Fruit fly (Drosophila melanogaster) whole organism, embryonic: ENCODE data around the gene sun.

ENCODE experiments used
- BEAF-32 ChIP-seq: fragments of 200-800 bp; sonication (Bioruptor generic); optimal IDR thresholded peaks from 3 replicates; lab custom pipeline; 2017; ENCODE audit warnings: missing biosample characterization, missing genetic modification characterization, mild to moderate bottlenecking, moderate library complexity, missing genetic modification reagents
- CG10267 ChIP-seq: fragments of 200-800 bp; sonication (Bioruptor generic); optimal IDR thresholded peaks from 2 replicates; lab custom pipeline; 2018; ENCODE audit warnings: missing biosample characterization, mild to moderate bottlenecking, missing genetic modification characterization, moderate library complexity
- CG10321 ChIP-seq: fragments of 200-800 bp; sonication (Bioruptor generic); IDR thresholded peaks from 2 replicates; pipeline ENCODE4 v1.3.6; 2022; ENCODE audit warnings: missing biosample characterization, missing genetic modification characterization
- CG12942 ChIP-seq: fragments of 200-800 bp; sonication (Bioruptor generic); optimal IDR thresholded peaks from 3 replicates; lab custom pipeline; 2016; ENCODE audit warnings: missing biosample characterization, missing genetic modification characterization
- CG13287 ChIP-seq: fragments of 200-800 bp; sonication (Bioruptor generic); IDR thresholded peaks from 2 replicates; pipeline ENCODE4 v1.3.6; 2022; ENCODE audit warnings: missing biosample characterization, missing genetic modification characterization; ENCODE audit not compliant: partially characterized antibody
- CG14710 ChIP-seq: fragments of 200-800 bp; sonication (Bioruptor generic); optimal IDR thresholded peaks from 3 replicates; lab custom pipeline; 2019; ENCODE audit warnings: missing biosample characterization, mild to moderate bottlenecking, missing genetic modification characterization, moderate library complexity
- CG15601 ChIP-seq: fragments of 200-800 bp; sonication (Bioruptor generic); optimal IDR thresholded peaks from 3 replicates; lab custom pipeline; 2019; ENCODE audit warnings: missing biosample characterization, mild to moderate bottlenecking, missing genetic modification characterization, moderate library complexity
- CG1603 ChIP-seq: fragments of 200-800 bp; sonication (Bioruptor generic); optimal IDR thresholded peaks from 2 replicates; lab custom pipeline; 2019; ENCODE audit warnings: missing biosample characterization, mild to moderate bottlenecking, missing genetic modification characterization, moderate library complexity
- CG2116 ChIP-seq: fragments of 200-800 bp; sonication (Bioruptor generic); optimal IDR thresholded peaks from 3 replicates; lab custom pipeline; 2018; ENCODE audit warnings: missing biosample characterization, mild to moderate bottlenecking, missing genetic modification characterization
- CG2712 ChIP-seq: fragments of 200-800 bp; optimal IDR thresholded peaks from 3 replicates; lab custom pipeline; 2019; ENCODE audit warnings: missing biosample characterization, mild to moderate bottlenecking, missing genetic modification characterization, moderate library complexity
- CG30020 ChIP-seq: fragments of 200-800 bp; optimal IDR thresholded peaks from 2 replicates; lab custom pipeline; 2019; ENCODE audit warnings: missing biosample characterization, mild to moderate bottlenecking, missing genetic modification characterization, moderate library complexity
- CG34422 ChIP-seq: fragments of 200-800 bp; sonication (Bioruptor generic); IDR thresholded peaks from 3 replicates; pipeline ENCODE4 v1.3.6; 2022; ENCODE audit warnings: missing biosample characterization, missing genetic modification characterization
- CG4282 ChIP-seq: fragments of 200-800 bp; sonication (Bioruptor generic); optimal IDR thresholded peaks from 2 replicates; lab custom pipeline; 2016; ENCODE audit warnings: missing biosample characterization, missing genetic modification characterization
- CG5953 ChIP-seq: fragments of 200-800 bp; sonication (Bioruptor generic); IDR thresholded peaks from 2 replicates; pipeline ENCODE4 v1.3.6; 2022; ENCODE audit warnings: missing biosample characterization, missing genetic modification characterization
- CG6254 ChIP-seq: fragments of 200-800 bp; sonication (Bioruptor generic); optimal IDR thresholded peaks from 3 replicates; lab custom pipeline; 2017; ENCODE audit warnings: mild to moderate bottlenecking, missing biosample characterization, missing genetic modification reagents, missing genetic modification characterization
- CG6272 ChIP-seq: fragments of 200-800 bp; sonication (Bioruptor generic); IDR thresholded peaks from 2 replicates; pipeline ENCODE4 v1.3.6; 2022; ENCODE audit warnings: missing biosample characterization, missing genetic modification characterization
- CG7372 ChIP-seq: fragments of 200-800 bp; sonication (Bioruptor generic); IDR thresholded peaks from 2 replicates; pipeline ENCODE4 v1.3.6; 2022; ENCODE audit warnings: missing biosample characterization, missing genetic modification characterization
- CG7987 ChIP-seq: fragments of 200-800 bp; sonication (Bioruptor generic); optimal IDR thresholded peaks from 2 replicates; lab custom pipeline; 2018; ENCODE audit warnings: missing biosample characterization, mild to moderate bottlenecking, missing genetic modification characterization, moderate library complexity
- Dll ChIP-seq: fragments of 200-800 bp; sonication (Bioruptor generic); IDR thresholded peaks from 4 replicates; pipeline ENCODE4 v1.3.6; 2022; ENCODE audit warnings: missing biosample characterization, missing genetic modification characterization; ENCODE audit not compliant: partially characterized antibody
- Dp ChIP-seq: fragments of 200-800 bp; sonication (Bioruptor generic); optimal IDR thresholded peaks from 2 replicates; lab custom pipeline; 2018; ENCODE audit warnings: missing biosample characterization, mild to moderate bottlenecking, missing genetic modification characterization, moderate library complexity
- Dref ChIP-seq: fragments of 200-800 bp; sonication (Bioruptor generic); IDR thresholded peaks from 2 replicates; pipeline ENCODE4 v1.3.6; 2022; ENCODE audit warnings: missing biosample characterization, missing genetic modification characterization
- E2f2 ChIP-seq: fragments of 200-800 bp; sonication (Bioruptor generic); IDR thresholded peaks from 2 replicates; pipeline ENCODE4 v1.3.6; 2022; ENCODE audit warnings: missing biosample characterization, missing genetic modification characterization
- Ets97D ChIP-seq: fragments of 200-800 bp; sonication (Bioruptor generic); optimal IDR thresholded peaks from 3 replicates; lab custom pipeline; 2016; ENCODE audit warnings: missing biosample characterization, missing genetic modification characterization
- HLH4C ChIP-seq: fragments of 200-800 bp; sonication (Bioruptor generic); IDR thresholded peaks from 3 replicates; pipeline ENCODE4 v1.3.6; 2022; ENCODE audit warnings: missing biosample characterization, missing genetic modification characterization; ENCODE audit not compliant: partially characterized antibody
- Opbp ChIP-seq: fragments of 200-800 bp; sonication (Bioruptor generic); IDR thresholded peaks from 3 replicates; pipeline ENCODE4 v1.3.6; 2022; ENCODE audit warnings: missing biosample characterization, missing genetic modification characterization; ENCODE audit not compliant: partially characterized antibody
- Pdp1 ChIP-seq, 2 experiments: fragments of 200-800 bp; sonication (Bioruptor generic); optimal IDR thresholded peaks; 3 replicates each; lab custom pipeline; 2016; ENCODE audit warnings: missing biosample characterization in 2 of 2, missing genetic modification characterization in 2 of 2, mild to moderate bottlenecking in 1 of 2, moderate library complexity in 1 of 2
- Ptx1 ChIP-seq: fragments of 200-800 bp; sonication (Bioruptor generic); IDR thresholded peaks from 2 replicates; pipeline ENCODE4 v1.3.6; 2022; ENCODE audit warnings: missing biosample characterization, missing genetic modification characterization
- Scr ChIP-seq: fragments of 200-800 bp; sonication (Bioruptor generic); IDR thresholded peaks from 2 replicates; pipeline ENCODE4 v1.3.6; 2022; ENCODE audit warnings: missing biosample characterization, missing genetic modification characterization; ENCODE audit not compliant: partially characterized antibody
- Sry-δ ChIP-seq: fragments of 200-800 bp; sonication (Bioruptor generic); optimal IDR thresholded peaks from 2 replicates; lab custom pipeline; 2016; ENCODE audit warnings: missing biosample characterization, missing genetic modification characterization
- Stat92E ChIP-seq, 3 experiments: fragments of >200 bp in 2 of 3; fragments of 200-800 bp in 1 of 3; sonication (Bioruptor generic) in 1 of 3; optimal IDR thresholded peaks; 2 replicates each; lab custom pipeline; 2017 to 2019; ENCODE audit warnings: missing biosample characterization in 3 of 3, missing genetic modification characterization in 3 of 3, mild to moderate bottlenecking in 1 of 3, moderate library complexity in 1 of 3
- abd-A ChIP-seq: fragments of 200-800 bp; sonication (Bioruptor generic); optimal IDR thresholded peaks from 3 replicates; lab custom pipeline; 2019; ENCODE audit warnings: missing biosample characterization, mild to moderate bottlenecking, missing genetic modification characterization, moderate library complexity
- bbx ChIP-seq: fragments of 200-800 bp; sonication (Bioruptor generic); IDR thresholded peaks from 2 replicates; pipeline ENCODE4 v1.3.6; 2022; ENCODE audit warnings: missing biosample characterization, missing genetic modification characterization; ENCODE audit not compliant: partially characterized antibody
- crp ChIP-seq, 2 experiments: fragments of 200-800 bp; sonication (Bioruptor generic); optimal IDR thresholded peaks; 2 replicates in 1 of 2; 3 replicates in 1 of 2; lab custom pipeline; 2017; ENCODE audit warnings: missing biosample characterization in 2 of 2, missing genetic modification characterization in 2 of 2, mild to moderate bottlenecking in 1 of 2, moderate library complexity in 1 of 2
- fu2 ChIP-seq: fragments of 200-800 bp; sonication (Bioruptor generic); optimal IDR thresholded peaks from 2 replicates; lab custom pipeline; 2016; ENCODE audit warnings: missing biosample characterization, missing genetic modification characterization
- h ChIP-seq: fragments of >200 bp; optimal IDR thresholded peaks from 2 replicates; lab custom pipeline; 2017
- hbn ChIP-seq: fragments of 200-800 bp; sonication (Bioruptor generic); IDR thresholded peaks from 2 replicates; pipeline ENCODE4 v1.3.6; 2022; ENCODE audit warnings: missing biosample characterization, missing genetic modification characterization; ENCODE audit not compliant: partially characterized antibody
- kah ChIP-seq: fragments of 200-800 bp; sonication (Bioruptor generic); optimal IDR thresholded peaks from 2 replicates; lab custom pipeline; 2018; ENCODE audit warnings: missing biosample characterization, mild to moderate bottlenecking, missing genetic modification characterization
- kni ChIP-seq: fragments of 200-800 bp; sonication (Bioruptor generic); optimal IDR thresholded peaks from 3 replicates; lab custom pipeline; 2017; ENCODE audit warnings: mild to moderate bottlenecking, missing biosample characterization, missing genetic modification reagents, missing genetic modification characterization
- knrl ChIP-seq: fragments of 200-800 bp; sonication (Bioruptor generic); IDR thresholded peaks from 3 replicates; pipeline ENCODE4 v1.3.6; 2022; ENCODE audit warnings: missing biosample characterization, missing genetic modification characterization; ENCODE audit not compliant: partially characterized antibody
- onecut ChIP-seq: fragments of 200-800 bp; sonication (Bioruptor generic); IDR thresholded peaks from 2 replicates; pipeline ENCODE4 v1.3.6; 2022; ENCODE audit warnings: missing biosample characterization, missing genetic modification characterization
- pan ChIP-seq, 4 experiments: fragments of >200 bp in 3 of 4; fragments of 200-800 bp in 1 of 4; sonication (Bioruptor generic) in 1 of 4; optimal IDR thresholded peaks in 3 of 4; IDR thresholded peaks in 1 of 4; 2 replicates each; pipeline versions ENCODE4 v1.3.6 to Lab custom; 2017 to 2022; ENCODE audit warnings: missing biosample characterization in 2 of 4, missing genetic modification characterization in 2 of 4, mixed read lengths in 1 of 4
- run ChIP-seq: fragments of 200-800 bp; sonication (Bioruptor generic); optimal IDR thresholded peaks from 3 replicates; lab custom pipeline; 2018; ENCODE audit warnings: missing biosample characterization, mild to moderate bottlenecking, missing genetic modification characterization
- sens ChIP-seq: fragments of 200-800 bp; sonication (Bioruptor generic); peaks from one replicate; lab custom pipeline; 2016; ENCODE audit warnings: missing biosample characterization, missing genetic modification characterization
- stwl ChIP-seq: fragments of 200-800 bp; sonication (Bioruptor generic); optimal IDR thresholded peaks from 3 replicates; lab custom pipeline; 2018; ENCODE audit warnings: missing biosample characterization, mild to moderate bottlenecking, missing genetic modification characterization, moderate library complexity
- tio ChIP-seq: fragments of 200-800 bp; sonication (Bioruptor generic); optimal IDR thresholded peaks from 2 replicates; lab custom pipeline; 2017; ENCODE audit warnings: missing biosample characterization, missing genetic modification characterization, inconsistent platforms
- trem ChIP-seq: fragments of 200-800 bp; optimal IDR thresholded peaks from 3 replicates; lab custom pipeline; 2019; ENCODE audit warnings: missing biosample characterization, mild to moderate bottlenecking, missing genetic modification characterization, moderate library complexity
- unc-4 ChIP-seq: fragments of 200-800 bp; sonication (Bioruptor generic); IDR thresholded peaks from 2 replicates; pipeline ENCODE4 v1.3.6; 2022; ENCODE audit warnings: missing biosample characterization, missing genetic modification characterization; ENCODE audit not compliant: partially characterized antibody

The sun gene

dm6 chrX:15866799-15867412 is 17.8 kb upstream of the sun start:
- no peak for TF ChIP-seq kni (GFP tag; lab: Kevin White, UChicago)
- peak; percentile 34 for TF ChIP-seq abd-A (tag; lab: Kevin White, UChicago)
- peak; percentile 37 for TF ChIP-seq CG6254
- TF ChIP-seq CG12942 = no peak
- TF ChIP-seq CG10321 = no peak
- TF ChIP-seq fu2 (GFP tag; lab: Kevin White, UChicago) = no peak
- peak; percentile 49; the same call in 1 of the 3 replicates for TF ChIP-seq HLH4C (GFP tag; lab: Robert Waterston, UW)
- 0 out of 2 replicates have a peak, but pooled peaks have one; percentile 41 for TF ChIP-seq unc-4
- peak; percentile 97 for TF ChIP-seq CG2116 (GFP tag; lab: Kevin White, UChicago)
- peak; percentile 57 for TF ChIP-seq Dref (GFP tag; lab: Robert Waterston, UW)
- no peak for TF ChIP-seq Ptx1
- peak; percentile 16; the same call in 1 of the 3 replicates for TF ChIP-seq Opbp (GFP tag; lab: Robert Waterston, UW)
- TF ChIP-seq CG4282 (GFP tag; lab: Kevin White, UChicago) = no peak
- peak; percentile 4 for TF ChIP-seq trem
- TF ChIP-seq Pdp1 (GFP tag; optimal IDR thresholded peaks at IDR 0.05; lab: Kevin White, UChicago) = peak in 1 of 2 experiments; percentile 11
- TF ChIP-seq CG7987 = no peak
- TF ChIP-seq CG1603 (tag; lab: Kevin White, UChicago) = peak; percentile 9
- peak; percentile 82 for TF ChIP-seq E2f2 (GFP tag; lab: Robert Waterston, UW)
- no peak for TF ChIP-seq run
- TF ChIP-seq knrl (GFP tag; lab: Robert Waterston, UW) = no peak
- peak; percentile 8; the same call in 1 of the 2 replicates for TF ChIP-seq onecut (GFP tag; lab: Robert Waterston, UW)
- TF ChIP-seq BEAF-32 = peak; percentile 54
- no peak for TF ChIP-seq h
- TF ChIP-seq CG14710 (tag; lab: Kevin White, UChicago) = peak; percentile 14
- peak; percentile 74 for TF ChIP-seq Dp
- peak; percentile 55; the same call in 1 of the 2 replicates for TF ChIP-seq bbx (GFP tag; lab: Robert Waterston, UW)
- TF ChIP-seq CG15601 (tag; lab: Kevin White, UChicago) = no peak
- TF ChIP-seq CG2712 (tag; lab: Kevin White, UChicago) = peak; percentile 14
- TF ChIP-seq Stat92E (GFP tag; optimal IDR thresholded peaks at IDR 0.05; lab: Kevin White, UChicago) = no peak
- TF ChIP-seq CG30020 = peak; percentile 62
- 0 out of 2 replicates have a peak, but pooled peaks have one; percentile 11 for TF ChIP-seq hbn
- TF ChIP-seq CG5953 (GFP tag; lab: Robert Waterston, UW) = no peak
- TF ChIP-seq Ets97D (GFP tag; lab: Kevin White, UChicago) = peak; percentile 35
- TF ChIP-seq CG6272 (GFP tag; lab: Robert Waterston, UW) = no peak
- TF ChIP-seq CG13287 (GFP tag; lab: Robert Waterston, UW) = peak; percentile 42; the same call in 1 of the 2 replicates
- TF ChIP-seq kah (GFP tag; lab: Kevin White, UChicago) = no peak
- TF ChIP-seq tio (GFP tag; lab: Kevin White, UChicago) = no peak
- peak; percentile 8 for TF ChIP-seq sens (GFP tag; lab: Kevin White, UChicago)
- TF ChIP-seq pan (optimal IDR thresholded peaks at IDR 0.05; lab: Kevin White, UChicago) = no peak
- TF ChIP-seq pan (GFP tag; optimal IDR thresholded peaks at IDR 0.05 in 1 of 2, IDR thresholded peaks at IDR 0.05 in 1 of 2) = no peak
- TF ChIP-seq Dll (GFP tag; lab: Robert Waterston, UW) = peak; percentile 47; the same call in 2 of the 4 replicates
- peak in 1 of 2 experiments; percentile 75 for TF ChIP-seq crp (GFP tag; optimal IDR thresholded peaks at IDR 0.05; lab: Kevin White, UChicago)
- TF ChIP-seq CG34422 (GFP tag; lab: Robert Waterston, UW) = no peak
- TF ChIP-seq Scr = peak; percentile 50
- TF ChIP-seq stwl = peak; percentile 48
- TF ChIP-seq CG10267 = peak; percentile 8
- TF ChIP-seq CG7372 (GFP tag; lab: Robert Waterston, UW) = no peak
- TF ChIP-seq Sry-δ (GFP tag; lab: Kevin White, UChicago) = peak; percentile 32
